Worm (Caenorhabditis elegans): Measurements from ENCODE around the gene lurp-2.
"Not testable (repeated sequence)": the region's sequence is repeated elsewhere in the genome, so short reads cannot be mapped to it uniquely, and the experiment has no call there.

DNA sequence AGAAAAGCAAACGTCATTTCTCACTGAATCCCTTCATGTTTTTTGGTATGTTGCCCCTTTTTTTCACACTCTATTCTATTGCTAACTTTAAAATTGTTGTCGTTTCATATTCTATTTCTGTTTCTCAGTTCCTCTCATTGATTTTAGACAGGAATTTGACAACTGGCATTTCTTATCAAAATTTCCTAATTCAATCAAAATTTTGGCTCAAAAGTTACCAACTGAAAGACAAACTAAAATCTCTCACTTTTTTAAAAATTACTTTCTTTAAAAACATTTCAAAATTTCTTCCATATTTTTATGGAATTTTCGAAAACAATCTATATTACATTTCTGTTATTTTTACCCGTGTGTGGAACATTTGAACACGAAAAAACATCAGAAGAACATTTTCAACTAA lies 9.9 kb upstream of the lurp-2 start, which contains the start of gene Y2H9A.6:
- not testable (repeated sequence) for TF ChIP-seq ama-1 (optimal IDR thresholded peaks at IDR 0.05); hlh-13 (GFP tag; optimal IDR thresholded peaks at IDR 0.05); fkh-6 (tag; optimal IDR thresholded peaks at IDR 0.05); C38D4.7 (GFP tag; optimal IDR thresholded peaks at IDR 0.05); fkh-10 (GFP tag; optimal IDR thresholded peaks at IDR 0.05); pha-4 (tag; optimal IDR thresholded peaks at IDR 0.05); lim-6 (tag; optimal IDR thresholded peaks at IDR 0.05); mec-3 (tag; optimal IDR thresholded peaks at IDR 0.05; ENCODE audit: borderline replicate concordance); elt-2 (tag; optimal IDR thresholded peaks at IDR 0.05); nhr-11 (tag; optimal IDR thresholded peaks at IDR 0.05)

Measured in whole organism, late embryonic.